Worm (Caenorhabditis elegans) whole organism, L4 larva: ENCODE results near the gene W10G6.6.

ENCODE experiments used
- F37D6.2 ChIP-seq: sonication (generic microtip); optimal IDR thresholded peaks from 2 replicates; lab custom pipeline; 2016; ENCODE audit warnings: mild to moderate bottlenecking, missing genetic modification characterization, missing compliant biosample characterization
- T26A8.4 ChIP-seq: fragments of 200-800 bp; sonication (Bioruptor generic); IDR thresholded peaks from 2 replicates; pipeline ENCODE4 v1.3.6; 2022; ENCODE audit warnings: missing genetic modification characterization, missing compliant biosample characterization
- daf-16 ChIP-seq, 3 experiments: sonication (generic microtip); optimal IDR thresholded peaks; 2 replicates each; lab custom pipeline; 2016 to 2017; ENCODE audit warnings: missing genetic modification characterization in 3 of 3, missing genetic modification reagents in 3 of 3, mild to moderate bottlenecking in 2 of 3, missing compliant biosample characterization in 2 of 3, missing biosample characterization in 1 of 3, moderate library complexity in 1 of 3
- dmd-6 ChIP-seq: fragments of 200-800 bp; sonication (Bioruptor generic); IDR thresholded peaks from 2 replicates; pipeline ENCODE4 v1.3.6; 2022; ENCODE audit warnings: missing genetic modification reagents, missing genetic modification characterization, missing compliant biosample characterization
- dmd-9 ChIP-seq: fragments of 200-800 bp; sonication (Bioruptor generic); IDR thresholded peaks from 2 replicates; pipeline ENCODE4 v1.3.6; 2022; ENCODE audit warnings: missing genetic modification reagents, missing genetic modification characterization, missing compliant biosample characterization
- duxl-1 ChIP-seq: sonication (generic microtip); optimal IDR thresholded peaks from 2 replicates; lab custom pipeline; 2016; ENCODE audit warnings: mild to moderate bottlenecking, missing genetic modification characterization, moderate library complexity, missing compliant biosample characterization; ENCODE audit not compliant: poor library complexity
- lin-39 ChIP-seq: fragments of 150-350 bp; optimal IDR thresholded peaks from 2 replicates; lab custom pipeline; 2014; ENCODE audit warnings: missing biosample characterization, missing genetic modification reagents, missing genetic modification characterization
- madf-5 ChIP-seq, 2 experiments: fragments of 200-800 bp; sonication (Bioruptor generic); IDR thresholded peaks; 2 replicates each; pipeline ENCODE4 v1.3.6; 2022; ENCODE audit warnings: missing compliant biosample characterization in 2 of 2, missing genetic modification characterization in 2 of 2
- mes-2 ChIP-seq: sonication (generic microtip); optimal IDR thresholded peaks from 2 replicates; lab custom pipeline; 2016; ENCODE audit warnings: missing genotype, mild to moderate bottlenecking, missing genetic modification characterization, missing compliant biosample characterization; ENCODE audit not compliant: poor library complexity, severe bottlenecking
- mxl-3 ChIP-seq: fragments of 200-800 bp; sonication (Bioruptor generic); optimal IDR thresholded peaks from 2 replicates; lab custom pipeline; 2018; ENCODE audit warnings: mild to moderate bottlenecking, missing genetic modification characterization, missing compliant biosample characterization
- nhr-6 ChIP-seq: fragments of 150-350 bp; optimal IDR thresholded peaks from 2 replicates; lab custom pipeline; 2014; ENCODE audit warnings: missing biosample characterization, missing genetic modification characterization
- nhr-77 ChIP-seq: fragments of 150-350 bp; optimal IDR thresholded peaks from 2 replicates; lab custom pipeline; 2014; ENCODE audit warnings: missing biosample characterization, missing genetic modification characterization
- rbr-2 ChIP-seq: sonication (generic microtip); optimal IDR thresholded peaks from 2 replicates; lab custom pipeline; 2016; ENCODE audit warnings: missing genotype, missing genetic modification characterization, missing compliant biosample characterization
- sdz-12 ChIP-seq: fragments of 200-800 bp; sonication (Bioruptor generic); optimal IDR thresholded peaks from 2 replicates; lab custom pipeline; 2018; ENCODE audit warnings: mild to moderate bottlenecking, missing genetic modification characterization, missing compliant biosample characterization
- snpc-1.2 ChIP-seq: fragments of 200-800 bp; sonication (Bioruptor generic); IDR thresholded peaks from 2 replicates; pipeline ENCODE4 v1.3.6; 2022; ENCODE audit warnings: missing genetic modification reagents, missing genetic modification characterization, missing compliant biosample characterization
- zip-2 ChIP-seq: fragments of 150-350 bp; optimal IDR thresholded peaks from 2 replicates; lab custom pipeline; 2014; ENCODE audit warnings: missing biosample characterization, missing genetic modification characterization

The W10G6.6 gene

ce11 chrX:16202229-16202628, 48.4 kb downstream of the W10G6.6 start (continued):
- peak; percentile 62 for TF ChIP-seq T26A8.4 (GFP tag; lab: Robert Waterston, UW)
- TF ChIP-seq madf-5 (GFP tag; IDR thresholded peaks at IDR 0.05; lab: Robert Waterston, UW) = no peak
- TF ChIP-seq mxl-3 = peak; percentile 26
- no peak for TF ChIP-seq sdz-12 (GFP tag; lab: Kevin White, UChicago)
- TF ChIP-seq nhr-77 (tag; lab: Kevin White, UChicago) = peak; percentile 37
- 0 out of 2 replicates have a peak, but pooled peaks have one; percentile 23 for TF ChIP-seq dmd-6 (GFP tag; lab: Robert Waterston, UW)
- TF ChIP-seq nhr-6 = no peak
- TF ChIP-seq mes-2 (tag; lab: Kevin White, UChicago) = peak; percentile 60
- TF ChIP-seq rbr-2 (tag; lab: Kevin White, UChicago) = peak; percentile 78
- TF ChIP-seq F37D6.2 (tag; lab: Kevin White, UChicago) = peak; percentile 88
- peak; percentile 43 for TF ChIP-seq duxl-1 (tag; lab: Kevin White, UChicago)
- no peak for TF ChIP-seq zip-2 (tag; lab: Kevin White, UChicago)
- TF ChIP-seq daf-16 (GFP tag; optimal IDR thresholded peaks at IDR 0.05; lab: Kevin White, UChicago) = peak in 1 of 2 experiments; percentile 2
- peak; percentile 3 for TF ChIP-seq daf-16 (tag; optimal IDR thresholded peaks at IDR 0.05; lab: Kevin White, UChicago)
- TF ChIP-seq dmd-9 (GFP tag; lab: Robert Waterston, UW) = no peak

- TF ChIP-seq snpc-1.2 (GFP tag; lab: Robert Waterston, UW) (0 out of 2 replicates have a peak, but pooled peaks have one; percentile 31), lin-39 (tag; lab: Kevin White, UChicago) (no peak)
These were observed 51.3 kb downstream of the W10G6.6 start, which contains the start of gene R11.3 for ce11 chrX:16199200-16199764. Gene R11.3, minus strand, starts transcription at chrX:16199250.
